Fruit fly (Drosophila melanogaster) whole organism, embryonic: ENCODE data around the gene CG10435.

Experiments used
- Bdp1 ChIP-seq: fragments of 200-800 bp; sonication (Bioruptor generic); optimal IDR thresholded peaks from 3 replicates; lab custom pipeline; 2016; ENCODE audit warnings: missing biosample characterization, missing genetic modification characterization
- CG10274 ChIP-seq: fragments of 200-800 bp; sonication (Bioruptor generic); optimal IDR thresholded peaks from 3 replicates; lab custom pipeline; 2017; ENCODE audit warnings: missing biosample characterization, mild to moderate bottlenecking, missing genetic modification characterization
- CG10654 ChIP-seq: fragments of 200-800 bp; sonication (Bioruptor generic); optimal IDR thresholded peaks from 2 replicates; lab custom pipeline; 2016; ENCODE audit warnings: missing biosample characterization, missing genetic modification characterization
- CG10979 ChIP-seq: fragments of 200-800 bp; sonication (Bioruptor generic); optimal IDR thresholded peaks from 2 replicates; lab custom pipeline; 2018; ENCODE audit warnings: missing biosample characterization, mild to moderate bottlenecking, missing genetic modification characterization, moderate library complexity
- CG11504 ChIP-seq: fragments of 200-800 bp; sonication (Bioruptor generic); optimal IDR thresholded peaks from 3 replicates; lab custom pipeline; 2019; ENCODE audit warnings: missing biosample characterization, mild to moderate bottlenecking, missing genetic modification characterization, moderate library complexity
- CG11560 ChIP-seq: fragments of 200-800 bp; sonication (Bioruptor generic); IDR thresholded peaks from 3 replicates; pipeline ENCODE4 v1.3.6; 2022; ENCODE audit warnings: missing biosample characterization, missing genetic modification characterization
- CG12104 ChIP-seq: fragments of 200-800 bp; sonication (Bioruptor generic); optimal IDR thresholded peaks from 3 replicates; lab custom pipeline; 2016; ENCODE audit warnings: missing biosample characterization, missing genetic modification characterization
- CG12391 ChIP-seq: fragments of 200-800 bp; sonication (Bioruptor generic); optimal IDR thresholded peaks from 3 replicates; lab custom pipeline; 2018; ENCODE audit warnings: missing biosample characterization, mild to moderate bottlenecking, missing genetic modification characterization, moderate library complexity
- CG12744 ChIP-seq: fragments of 200-800 bp; sonication (Bioruptor generic); optimal IDR thresholded peaks from 2 replicates; lab custom pipeline; 2016; ENCODE audit warnings: missing biosample characterization, missing genetic modification characterization
- CG13775 ChIP-seq: fragments of 200-800 bp; sonication (Bioruptor generic); optimal IDR thresholded peaks from 3 replicates; lab custom pipeline; 2017; ENCODE audit warnings: missing biosample characterization, mild to moderate bottlenecking, missing genetic modification characterization
- CG16813 ChIP-seq: fragments of 200-800 bp; sonication (Bioruptor generic); IDR thresholded peaks from 3 replicates; pipeline ENCODE4 v1.3.6; 2022; ENCODE audit warnings: missing biosample characterization, missing genetic modification characterization; ENCODE audit not compliant: partially characterized antibody
- CG33557 ChIP-seq: fragments of 200-800 bp; sonication (Bioruptor generic); optimal IDR thresholded peaks from 2 replicates; lab custom pipeline; 2019; ENCODE audit warnings: missing biosample characterization, mild to moderate bottlenecking, missing genetic modification characterization, moderate library complexity
- CG3407 ChIP-seq: fragments of 200-800 bp; sonication (Bioruptor generic); optimal IDR thresholded peaks from 2 replicates; lab custom pipeline; 2018; ENCODE audit warnings: missing biosample characterization, mild to moderate bottlenecking, missing genetic modification characterization
- CG3726 ChIP-seq: fragments of 200-800 bp; sonication (Bioruptor generic); IDR thresholded peaks from 3 replicates; pipeline ENCODE4, ENCODE4 v1.3.6; 2022; ENCODE audit warnings: missing biosample characterization, missing genetic modification characterization
- CG6272 ChIP-seq: fragments of 200-800 bp; sonication (Bioruptor generic); IDR thresholded peaks from 2 replicates; pipeline ENCODE4 v1.3.6; 2022; ENCODE audit warnings: missing biosample characterization, missing genetic modification characterization
- CG6683 ChIP-seq: fragments of 200-800 bp; sonication (Bioruptor generic); optimal IDR thresholded peaks from 2 replicates; lab custom pipeline; 2017; ENCODE audit warnings: missing biosample characterization, mild to moderate bottlenecking, missing genetic modification characterization, missing genetic modification reagents
- CG6689 ChIP-seq: fragments of 200-800 bp; sonication (Bioruptor generic); IDR thresholded peaks from 2 replicates; pipeline ENCODE4 v1.3.6; 2022; ENCODE audit warnings: missing biosample characterization, missing genetic modification characterization
- GATAe ChIP-seq: fragments of 200-800 bp; sonication (Bioruptor generic); conservative IDR thresholded peaks from 2 replicates; pipeline ENCODE4 v1.3.6; 2022; ENCODE audit warnings: missing biosample characterization, missing genetic modification characterization
- HHEX ChIP-seq: fragments of 200-800 bp; sonication (Bioruptor generic); optimal IDR thresholded peaks from 3 replicates; lab custom pipeline; 2017; ENCODE audit warnings: missing biosample characterization, mild to moderate bottlenecking, missing genetic modification characterization, missing genetic modification reagents
- Hmx ChIP-seq: fragments of 200-800 bp; sonication (Bioruptor generic); optimal IDR thresholded peaks from 2 replicates; lab custom pipeline; 2016; ENCODE audit warnings: missing biosample characterization, missing genetic modification characterization
- Hr78 ChIP-seq, 2 experiments: fragments of 200-800 bp in 1 of 2; fragments of >200 bp in 1 of 2; sonication (Bioruptor generic) in 1 of 2; optimal IDR thresholded peaks; 2 replicates each; lab custom pipeline; 2017 to 2019; ENCODE audit warnings: missing biosample characterization in 2 of 2, missing genetic modification characterization in 2 of 2, mild to moderate bottlenecking in 1 of 2, moderate library complexity in 1 of 2
- Hsf ChIP-seq: fragments of 200-800 bp; sonication (Bioruptor generic); optimal IDR thresholded peaks from 3 replicates; lab custom pipeline; 2016; ENCODE audit warnings: missing biosample characterization, missing genetic modification characterization
- Mad ChIP-seq: fragments of 200-800 bp; sonication (Bioruptor generic); optimal IDR thresholded peaks from 2 replicates; lab custom pipeline; 2016; ENCODE audit warnings: missing biosample characterization, missing genetic modification characterization
- Max ChIP-seq: fragments of 200-800 bp; sonication (Bioruptor generic); optimal IDR thresholded peaks from 2 replicates; lab custom pipeline; 2016; ENCODE audit warnings: missing biosample characterization, mild to moderate bottlenecking, missing genetic modification characterization
- Nf-YA ChIP-seq: fragments of 200-800 bp; sonication (Bioruptor generic); IDR thresholded peaks from 2 replicates; pipeline ENCODE4 v1.3.6; 2022; ENCODE audit warnings: missing biosample characterization, missing genetic modification characterization
- Oli ChIP-seq: fragments of 200-800 bp; sonication (Bioruptor generic); optimal IDR thresholded peaks from 2 replicates; lab custom pipeline; 2018; ENCODE audit warnings: missing biosample characterization, mild to moderate bottlenecking, missing genetic modification characterization, moderate library complexity
- Side ChIP-seq: fragments of 200-800 bp; sonication (Bioruptor generic); optimal IDR thresholded peaks from 2 replicates; lab custom pipeline; 2016; ENCODE audit warnings: missing biosample characterization, missing genetic modification characterization
- Tbp ChIP-seq: fragments of >200 bp; optimal IDR thresholded peaks from 2 replicates; lab custom pipeline; 2018; ENCODE audit warnings: missing biosample characterization, missing genetic modification characterization
- Xrp1 ChIP-seq: fragments of 200-800 bp; sonication (Bioruptor generic); IDR thresholded peaks from 2 replicates; pipeline ENCODE4 v1.3.6; 2022; ENCODE audit warnings: missing biosample characterization, missing genetic modification characterization
- YL-1 ChIP-seq: fragments of 200-800 bp; sonication (Bioruptor generic); optimal IDR thresholded peaks from 3 replicates; lab custom pipeline; 2017; ENCODE audit warnings: missing biosample characterization, mild to moderate bottlenecking, missing genetic modification characterization
- ase ChIP-seq: fragments of 200-800 bp; sonication (Bioruptor generic); IDR thresholded peaks from 3 replicates; pipeline ENCODE4 v1.3.6; 2022; ENCODE audit warnings: missing biosample characterization, missing genetic modification characterization
- chn ChIP-seq: fragments of 200-800 bp; sonication (Bioruptor generic); optimal IDR thresholded peaks from 2 replicates; lab custom pipeline; 2016; ENCODE audit warnings: missing biosample characterization, missing genetic modification characterization
- da ChIP-seq: fragments of 200-800 bp; sonication (Bioruptor generic); optimal IDR thresholded peaks from 2 replicates; lab custom pipeline; 2016; ENCODE audit warnings: missing biosample characterization, missing genetic modification characterization
- dimm ChIP-seq: fragments of 200-800 bp; sonication (Bioruptor generic); IDR thresholded peaks from 2 replicates; pipeline ENCODE4 v1.3.6; 2022; ENCODE audit warnings: missing biosample characterization, missing genetic modification characterization
- ems ChIP-seq: fragments of 200-800 bp; sonication (Bioruptor generic); optimal IDR thresholded peaks from 3 replicates; lab custom pipeline; 2016; ENCODE audit warnings: missing biosample characterization, missing genetic modification characterization
- esg ChIP-seq: fragments of 200-800 bp; sonication (Bioruptor generic); conservative IDR thresholded peaks from 2 replicates; pipeline ENCODE4 v1.3.6; 2022; ENCODE audit warnings: missing biosample characterization, missing genetic modification characterization
- fd64A ChIP-seq: fragments of 200-800 bp; sonication (Bioruptor generic); optimal IDR thresholded peaks from 3 replicates; lab custom pipeline; 2018; ENCODE audit warnings: missing biosample characterization, mild to moderate bottlenecking, missing genetic modification characterization
- hkb ChIP-seq, 2 experiments: fragments of 200-800 bp in 1 of 2; fragments of >200 bp in 1 of 2; sonication (Bioruptor generic) in 1 of 2; IDR thresholded peaks in 1 of 2; optimal IDR thresholded peaks in 1 of 2; 2 replicates each; pipeline versions ENCODE4 v1.3.6 to Lab custom; 2017 to 2022; ENCODE audit warnings: missing biosample characterization in 1 of 2, missing genetic modification characterization in 1 of 2
- nerfin-1 ChIP-seq: fragments of 200-800 bp; sonication (Bioruptor generic); optimal IDR thresholded peaks from 3 replicates; lab custom pipeline; 2019; ENCODE audit warnings: missing biosample characterization, mild to moderate bottlenecking, missing genetic modification characterization, moderate library complexity
- nerfin-2 ChIP-seq: fragments of 200-800 bp; sonication (Bioruptor generic); IDR thresholded peaks from 2 replicates; pipeline ENCODE4 v1.3.6; 2022; ENCODE audit warnings: missing biosample characterization, missing genetic modification characterization; ENCODE audit not compliant: partially characterized antibody
- pnt ChIP-seq: fragments of 200-800 bp; sonication (Bioruptor generic); optimal IDR thresholded peaks from 3 replicates; lab custom pipeline; 2016; ENCODE audit warnings: missing biosample characterization, missing genetic modification characterization
- ranshi ChIP-seq: fragments of 200-800 bp; sonication (Bioruptor generic); IDR thresholded peaks from 2 replicates; pipeline ENCODE4 v1.3.6; 2022; ENCODE audit warnings: missing biosample characterization, missing genetic modification characterization
- sd ChIP-seq: fragments of 200-800 bp; sonication (Bioruptor generic); optimal IDR thresholded peaks from 3 replicates; lab custom pipeline; 2018; ENCODE audit warnings: missing biosample characterization, mild to moderate bottlenecking, missing genetic modification characterization, moderate library complexity
- sug ChIP-seq: fragments of 200-800 bp; optimal IDR thresholded peaks from 2 replicates; lab custom pipeline; 2019; ENCODE audit warnings: missing biosample characterization, mild to moderate bottlenecking, missing genetic modification characterization, moderate library complexity
- tap ChIP-seq: fragments of 200-800 bp; optimal IDR thresholded peaks from 3 replicates; lab custom pipeline; 2019; ENCODE audit warnings: missing biosample characterization, mild to moderate bottlenecking, missing genetic modification characterization, moderate library complexity
- tgo ChIP-seq: fragments of 200-800 bp; sonication (Bioruptor generic); IDR thresholded peaks from 3 replicates; pipeline ENCODE4 v1.3.6; 2022; ENCODE audit warnings: missing biosample characterization, missing genetic modification characterization
- ttk ChIP-seq: fragments of 200-800 bp; sonication (Bioruptor generic); IDR thresholded peaks from 2 replicates; pipeline ENCODE4 v2.1.2; 2022; ENCODE audit warnings: missing biosample characterization, missing genetic modification characterization
- wor ChIP-seq: fragments of 200-800 bp; sonication (Bioruptor generic); IDR thresholded peaks from 2 replicates; pipeline ENCODE4 v1.3.6; 2022; ENCODE audit warnings: missing biosample characterization, missing genetic modification characterization

CG10435 gene

dm6 chr3R:8013121-8014009, at the start of gene CG10435, which contains the start of gene Pbp95 (continued):
- TF ChIP-seq CG16813 (GFP tag; lab: Robert Waterston, UW) (peak; percentile 61), Max (GFP tag; lab: Kevin White, UChicago) (peak; percentile 59), sd (tag; lab: Kevin White, UChicago) (no peak), YL-1 (GFP tag; lab: Kevin White, UChicago) (no peak), chn (GFP tag; lab: Kevin White, UChicago) (peak; percentile 40), CG10274 (GFP tag; lab: Kevin White, UChicago) (peak; percentile 34), pnt (GFP tag; lab: Kevin White, UChicago) (peak; percentile 1), sug (tag; lab: Kevin White, UChicago) (no peak), tgo (GFP tag; lab: Robert Waterston, UW) (peak; percentile 48; the same call in 2 of the 3 replicates), CG3407 (no peak), wor (GFP tag; lab: Robert Waterston, UW) (no peak), ems (GFP tag; lab: Kevin White, UChicago) (no peak), nerfin-2 (GFP tag; lab: Robert Waterston, UW) (0 out of 2 replicates have a peak, but pooled peaks have one; percentile 32), CG3726 (GFP tag; lab: Robert Waterston, UW) (no peak), CG12104 (GFP tag; lab: Kevin White, UChicago) (peak; percentile 8), HHEX (GFP tag; lab: Kevin White, UChicago) (peak; percentile 21), CG12744 (GFP tag; lab: Kevin White, UChicago) (no peak), CG33557 (GFP tag; lab: Kevin White, UChicago) (no peak), da (GFP tag; lab: Kevin White, UChicago) (no peak), Xrp1 (GFP tag; lab: Robert Waterston, UW) (peak; percentile 53; the same call in 1 of the 2 replicates), CG12391 (peak; percentile 68), CG13775 (GFP tag; lab: Kevin White, UChicago) (peak; percentile 56), CG11504 (tag; lab: Kevin White, UChicago) (no peak), ase (GFP tag; lab: Robert Waterston, UW) (0 out of 3 replicates have a peak, but pooled peaks have one; percentile 6), nerfin-1 (tag; lab: Kevin White, UChicago) (no peak), tap (tag; lab: Kevin White, UChicago) (no peak), CG11560 (tag; lab: Robert Waterston, UW) (no peak), Oli (no peak), Hmx (GFP tag; lab: Kevin White, UChicago) (peak; percentile 39), Hr78 (GFP tag; optimal IDR thresholded peaks at IDR 0.05; lab: Kevin White, UChicago) (no peak), Side (GFP tag; lab: Kevin White, UChicago) (peak; percentile 29), ranshi (GFP tag; lab: Robert Waterston, UW) (0 out of 2 replicates have a peak, but pooled peaks have one; percentile 26), fd64A (GFP tag; lab: Kevin White, UChicago) (no peak), esg (no peak), CG6683 (GFP tag; lab: Kevin White, UChicago) (no peak), CG6272 (GFP tag; lab: Robert Waterston, UW) (peak; percentile 70), Bdp1 (no peak), ttk (GFP tag; lab: Robert Waterston, UW) (no peak), Tbp (GFP tag; lab: Kevin White, UChicago) (no peak), hkb (optimal IDR thresholded peaks at IDR 0.05; lab: Kevin White, UChicago) (no peak), hkb (GFP tag; IDR thresholded peaks at IDR 0.05; lab: Robert Waterston, UW) (no peak), GATAe (GFP tag; lab: Robert Waterston, UW) (no peak), CG6689 (GFP tag; lab: Robert Waterston, UW) (peak; percentile 60), CG10654 (GFP tag; lab: Kevin White, UChicago) (no peak), dimm (no peak), CG10979 (tag; lab: Kevin White, UChicago) (peak; percentile 18), Mad (GFP tag; lab: Kevin White, UChicago) (no peak), Hsf (GFP tag; lab: Kevin White, UChicago) (peak; percentile 49), Nf-YA (GFP tag; lab: Robert Waterston, UW) (peak; percentile 47; the same call in 1 of the 2 replicates)
